Worm (Caenorhabditis elegans) whole organism, young adult: ENCODE measurements around the gene F46C5.10.

ENCODE experiments used
- F10E7.11 ChIP-seq: sonication (generic microtip); optimal IDR thresholded peaks from 2 replicates; lab custom pipeline; 2017; ENCODE audit warnings: mild to moderate bottlenecking, missing genetic modification characterization, moderate library complexity, missing compliant biosample characterization
- F49E8.2 ChIP-seq: sonication (generic microtip); optimal IDR thresholded peaks from 3 replicates; lab custom pipeline; 2017; ENCODE audit warnings: missing genetic modification characterization, mild to moderate bottlenecking, missing compliant biosample characterization, antibody characterized with exemption, moderate library complexity; ENCODE audit not compliant: insufficient read depth
- T07F8.4 ChIP-seq: sonication (generic microtip); optimal IDR thresholded peaks from 2 replicates; lab custom pipeline; 2016; ENCODE audit warnings: mild to moderate bottlenecking, missing genetic modification characterization, moderate library complexity, missing compliant biosample characterization
- Y53F4B.3 ChIP-seq: fragments of 200-800 bp; sonication (Bioruptor generic); IDR thresholded peaks from 2 replicates; pipeline ENCODE4 v1.3.6; 2022; ENCODE audit warnings: missing genetic modification reagents, missing genetic modification characterization, missing compliant biosample characterization
- ama-1 ChIP-seq, 3 experiments: fragments of 150-350 bp in 1 of 3; sonication (generic microtip) in 2 of 3; optimal IDR thresholded peaks; 2 replicates each; lab custom pipeline; 2014 to 2018; ENCODE audit warnings: missing biosample characterization in 2 of 3, missing genetic modification characterization in 2 of 3, missing genetic modification reagents in 2 of 3
- cebp-1 ChIP-seq, 2 experiments: fragments of 200-800 bp in 1 of 2; sonication (Bioruptor generic) in 1 of 2; sonication (generic microtip) in 1 of 2; IDR thresholded peaks in 1 of 2; optimal IDR thresholded peaks in 1 of 2; 2 replicates each; pipeline versions ENCODE4 v1.3.6 to Lab custom; 2017 to 2022; ENCODE audit warnings: missing compliant biosample characterization in 2 of 2, missing genetic modification characterization in 2 of 2, mild to moderate bottlenecking in 1 of 2, missing genetic modification reagents in 1 of 2, moderate library complexity in 1 of 2
- cebp-2 ChIP-seq: fragments of 200-800 bp; sonication (Bioruptor generic); IDR thresholded peaks from 2 replicates; pipeline ENCODE4 v1.3.6; 2022; ENCODE audit warnings: missing genetic modification characterization, missing compliant biosample characterization
- egl-18 ChIP-seq: fragments of 200-800 bp; sonication (Bioruptor generic); IDR thresholded peaks from 2 replicates; pipeline ENCODE4 v1.3.6; 2022; ENCODE audit warnings: missing genetic modification reagents, missing genetic modification characterization, missing compliant biosample characterization
- lin-26 ChIP-seq: fragments of 200-800 bp; sonication (Bioruptor generic); IDR thresholded peaks from 2 replicates; pipeline ENCODE4 v1.3.6; 2022; ENCODE audit warnings: missing genetic modification reagents, missing genetic modification characterization, missing compliant biosample characterization
- lin-35 ChIP-seq, 3 experiments: fragments of 150-350 bp in 2 of 3; sonication (generic microtip) in 1 of 3; optimal IDR thresholded peaks; 2 replicates each; lab custom pipeline; 2014 to 2018; ENCODE audit warnings: missing biosample characterization in 3 of 3, missing genetic modification characterization in 3 of 3, missing genetic modification reagents in 3 of 3
- nfya-1 ChIP-seq: sonication (generic microtip); optimal IDR thresholded peaks from 2 replicates; lab custom pipeline; 2017; ENCODE audit warnings: antibody characterized with exemption, missing compliant biosample characterization, missing genetic modification characterization, borderline replicate concordance; ENCODE audit not compliant: insufficient read depth
- nhr-90 ChIP-seq: sonication (generic microtip); optimal IDR thresholded peaks from 2 replicates; lab custom pipeline; 2016; ENCODE audit warnings: missing genotype, mild to moderate bottlenecking, missing genetic modification characterization, missing compliant biosample characterization
- unc-130 ChIP-seq: sonication (generic microtip); optimal IDR thresholded peaks from 2 replicates; lab custom pipeline; 2016; ENCODE audit warnings: missing genetic modification reagents, missing genetic modification characterization, missing compliant biosample characterization
- unc-62 ChIP-seq: fragments of 150-350 bp; optimal IDR thresholded peaks from 2 replicates; lab custom pipeline; 2014; ENCODE audit warnings: missing biosample characterization, missing genetic modification reagents, missing genetic modification characterization

DNA sequence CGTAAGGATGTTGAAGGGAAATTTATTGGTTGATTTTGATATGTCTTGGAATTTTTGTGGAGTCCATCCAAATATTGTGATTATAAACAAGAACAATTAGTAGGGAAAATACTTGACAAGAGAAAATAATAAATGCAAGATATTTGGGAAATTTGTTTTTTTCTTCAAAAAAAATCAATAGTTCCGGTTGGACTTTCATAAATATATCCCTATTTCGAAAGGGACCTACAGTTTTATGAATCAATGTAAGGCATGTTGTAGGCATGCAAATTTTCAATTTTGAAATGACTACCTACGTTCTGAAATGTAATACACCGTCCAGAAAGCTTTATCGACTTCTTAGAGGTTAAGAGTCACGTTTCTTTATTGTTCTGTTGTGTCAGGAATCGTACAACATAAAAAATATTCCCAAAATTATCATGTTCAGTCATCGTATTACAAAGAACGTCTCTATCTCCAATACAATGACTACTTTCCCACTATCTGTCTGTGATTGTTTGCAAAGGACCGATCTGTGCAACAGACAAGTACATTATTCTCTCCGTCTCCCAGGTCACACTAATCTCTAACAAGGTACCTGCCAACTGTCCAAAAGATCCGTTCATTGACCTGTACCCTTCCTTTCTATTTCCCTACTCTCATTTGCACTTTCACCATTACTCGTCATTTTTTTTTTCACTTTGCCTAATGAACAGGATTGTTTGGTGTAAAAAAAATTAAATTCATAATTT is 28.8 kb downstream of the F46C5.10 start, which contains the start of gene F07H5.13:
- no peak for TF ChIP-seq nfya-1 (tag; lab: Kevin White, UChicago)
- no peak for TF ChIP-seq Y53F4B.3
- no peak for TF ChIP-seq unc-130
- no peak for TF ChIP-seq nhr-90
- TF ChIP-seq cebp-1 (GFP tag; IDR thresholded peaks at IDR 0.05; lab: Robert Waterston, UW): no peak
- peak; percentile 51 for TF ChIP-seq cebp-1 (tag; optimal IDR thresholded peaks at IDR 0.05; lab: Kevin White, UChicago)
- no peak for TF ChIP-seq lin-26 (GFP tag; lab: Robert Waterston, UW)
- TF ChIP-seq F10E7.11 (tag; lab: Kevin White, UChicago): no peak
- no peak for TF ChIP-seq cebp-2 (GFP tag; lab: Robert Waterston, UW)
- no peak for TF ChIP-seq egl-18 (GFP tag; lab: Robert Waterston, UW)
- TF ChIP-seq ama-1 (optimal IDR thresholded peaks at IDR 0.05; lab: Kevin White, UChicago): peak; percentile 74
- no peak for TF ChIP-seq ama-1 (GFP tag; optimal IDR thresholded peaks at IDR 0.05; lab: Kevin White, UChicago)
- no peak for TF ChIP-seq unc-62 (GFP tag; lab: Kevin White, UChicago)
- peak in 1 of 3 experiments; percentile 50 for TF ChIP-seq lin-35 (GFP tag; optimal IDR thresholded peaks at IDR 0.05; lab: Kevin White, UChicago)
- TF ChIP-seq T07F8.4 (tag; lab: Kevin White, UChicago): no peak
- no peak for TF ChIP-seq F49E8.2 (tag; lab: Kevin White, UChicago)
